Worm (Caenorhabditis elegans): ENCODE data around the gene pigw-1.

pigw-1 gene

DNA sequence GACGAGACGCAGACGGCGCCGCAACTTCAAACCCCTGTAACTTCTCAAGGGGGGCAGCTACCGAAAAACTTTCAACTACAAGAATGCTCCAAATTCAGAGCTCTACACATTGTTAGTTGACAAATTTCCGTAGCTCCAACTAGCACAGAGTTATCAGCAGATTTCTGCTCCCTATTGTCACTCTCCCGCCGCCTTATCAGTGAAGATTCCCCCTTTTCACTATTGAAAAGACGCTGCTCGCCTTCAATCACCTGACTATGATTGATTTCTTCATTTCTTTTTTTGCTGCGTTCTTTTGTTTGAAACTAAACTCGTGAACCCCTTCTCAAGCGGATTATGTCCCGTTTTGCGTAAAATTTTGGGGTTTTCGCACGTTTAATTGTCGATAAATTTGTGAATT is 37.6 kb upstream of the pigw-1 start:
- TF ChIP-seq lag-1 (GFP tag; IDR thresholded peaks at IDR 0.05) = no peak
- TF ChIP-seq egrh-3 (GFP tag; IDR thresholded peaks at IDR 0.05) = no peak
- TF ChIP-seq nhr-80 (tag; optimal IDR thresholded peaks at IDR 0.05) = peak; percentile 63
- no peak for TF ChIP-seq B0019.2 (GFP tag; conservative IDR thresholded peaks at IDR 0.05)
- TF ChIP-seq mxl-1 (tag; optimal IDR thresholded peaks at IDR 0.05) = no peak
- 0 out of 2 replicates have a peak, but pooled peaks have one; percentile 31 for TF ChIP-seq madf-3 (GFP tag; IDR thresholded peaks at IDR 0.05)
- TF ChIP-seq cebp-1 (GFP tag; IDR thresholded peaks at IDR 0.05) = no peak
- peak; percentile 24 for TF ChIP-seq cebp-1 (tag; optimal IDR thresholded peaks at IDR 0.05)
- 0 out of 2 replicates have a peak, but pooled peaks have one; percentile 15 for TF ChIP-seq Y95B8A.8 (GFP tag; IDR thresholded peaks at IDR 0.05)

- TF ChIP-seq mcd-1 (GFP tag; IDR thresholded peaks at IDR 0.05) (0 out of 2 replicates have a peak, but pooled peaks have one; percentile 12), F23B12.7 (tag; optimal IDR thresholded peaks at IDR 0.05; ENCODE audit: insufficient read depth) (no peak), hmg-1.2 (GFP tag; IDR thresholded peaks at IDR 0.05) (peak; percentile 90), F10E7.11 (tag; optimal IDR thresholded peaks at IDR 0.05) (no peak), egrh-3 (GFP tag; IDR thresholded peaks at IDR 0.05) (peak; percentile 45; the same call in 1 of the 2 replicates), zfh-2 (GFP tag; conservative IDR thresholded peaks at IDR 0.05) (peak; percentile 79), atf-7 (tag; optimal IDR thresholded peaks at IDR 0.05) (no peak), fkh-3 (tag; optimal IDR thresholded peaks at IDR 0.05) (no peak), Y79H2A.3 (GFP tag; conservative IDR thresholded peaks at IDR 0.05) (no peak)
Observed at ce11 chrII:2921860-2922259, 37.1 kb upstream of the pigw-1 start.

DNA sequence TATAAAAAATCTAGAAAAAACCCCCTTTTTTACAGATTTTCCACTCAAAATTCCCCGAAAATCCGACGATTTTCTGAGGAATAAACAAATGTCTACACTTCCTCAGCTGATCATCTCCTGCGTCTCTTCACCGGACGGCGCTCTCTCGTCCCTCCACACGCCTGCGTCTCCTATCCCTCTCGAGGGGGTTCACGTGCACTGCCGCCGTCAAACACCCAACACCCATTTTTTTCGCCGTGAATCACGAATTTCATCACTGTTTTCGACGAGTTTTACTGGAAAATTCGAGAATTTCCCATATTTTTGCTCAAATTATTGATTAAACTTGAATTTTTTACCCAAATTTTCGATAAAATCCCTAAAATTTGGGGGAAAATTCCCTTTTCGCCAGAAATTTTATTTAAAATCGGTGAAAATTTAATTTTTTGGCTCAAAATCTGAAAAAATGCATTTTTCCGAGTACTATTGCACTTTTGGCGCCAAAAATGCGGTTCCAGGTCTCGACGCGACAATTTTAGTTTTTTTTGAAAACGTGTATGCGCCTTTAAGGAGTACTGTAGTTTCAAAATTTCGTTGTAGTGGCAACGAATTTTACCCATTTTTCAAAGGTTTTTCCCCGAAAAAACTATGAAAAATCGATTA is 36.2 kb upstream of the pigw-1 start:
- TF ChIP-seq nhr-90 (tag; optimal IDR thresholded peaks at IDR 0.05) = peak; percentile 62
- TF ChIP-seq Y53G8AR.9 (GFP tag; conservative IDR thresholded peaks at IDR 0.05) = peak; percentile 49; the same call in 1 of the 2 replicates
- 0 out of 2 replicates have a peak, but pooled peaks have one; percentile 68 for TF ChIP-seq ekl-4 (GFP tag; IDR thresholded peaks at IDR 0.05)
- peak; percentile 96 for TF ChIP-seq xnd-1 (tag; optimal IDR thresholded peaks at IDR 0.05)
- TF ChIP-seq madf-6 (GFP tag; IDR thresholded peaks at IDR 0.05) = peak; percentile 88
- peak; percentile 86 for TF ChIP-seq athp-1 (tag; optimal IDR thresholded peaks at IDR 0.05)
- TF ChIP-seq tlf-1 (GFP tag; optimal IDR thresholded peaks at IDR 0.05) = peak; percentile 58
- no peak for TF ChIP-seq unc-62 (GFP tag; optimal IDR thresholded peaks at IDR 0.05)
- 0 out of 2 replicates have a peak, but pooled peaks have one; percentile 29 for TF ChIP-seq Y79H2A.3 (GFP tag; conservative IDR thresholded peaks at IDR 0.05)
- TF ChIP-seq lir-1 (GFP tag; conservative IDR thresholded peaks at IDR 0.05) = peak; percentile 7; the same call in 1 of the 2 replicates
- TF ChIP-seq unc-130 (GFP tag; optimal IDR thresholded peaks at IDR 0.05) = peak; percentile 59
- TF ChIP-seq ceh-91 (GFP tag; IDR thresholded peaks at IDR 0.05) = peak; percentile 84
- TF ChIP-seq tbp1 (GFP tag; optimal IDR thresholded peaks at IDR 0.05) = peak; percentile 45
- TF ChIP-seq ceh-79 (tag; optimal IDR thresholded peaks at IDR 0.05) = peak; percentile 68
- no peak for TF ChIP-seq rec-8 (tag; optimal IDR thresholded peaks at IDR 0.05)
- TF ChIP-seq lin-54 (GFP tag; optimal IDR thresholded peaks at IDR 0.05) = peak; percentile 33
- peak; percentile 99 for TF ChIP-seq hmg-1.2 (GFP tag; IDR thresholded peaks at IDR 0.05)
- TF ChIP-seq zfh-2 (GFP tag; conservative IDR thresholded peaks at IDR 0.05) = peak; percentile 62; the same call in 1 of the 2 replicates
- TF ChIP-seq gei-17 (GFP tag; optimal IDR thresholded peaks at IDR 0.05) = peak; percentile 44
- no peak for TF ChIP-seq ZK185.1 (tag; optimal IDR thresholded peaks at IDR 0.05; ENCODE audit: poor library complexity, severe bottlenecking)
- no peak for TF ChIP-seq let-526 (GFP tag; IDR thresholded peaks at IDR 0.05)
- TF ChIP-seq efl-1 (GFP tag; optimal IDR thresholded peaks at IDR 0.05) = peak; percentile 81
- no peak for TF ChIP-seq ceh-40 (GFP tag; IDR thresholded peaks at IDR 0.05)
- peak; percentile 96 for TF ChIP-seq B0336.3 (GFP tag; IDR thresholded peaks at IDR 0.05)
- TF ChIP-seq snpc-4 (GFP tag; optimal IDR thresholded peaks at IDR 0.05) = peak; percentile 22
- peak in 2 of 4 experiments; percentile 39 to 45 for TF ChIP-seq snpc-4 (tag; optimal IDR thresholded peaks at IDR 0.05)
- TF ChIP-seq lin-26 (GFP tag; IDR thresholded peaks at IDR 0.05) = 0 out of 2 replicates have a peak, but pooled peaks have one; percentile 67
- TF ChIP-seq ztf-3 (GFP tag; optimal IDR thresholded peaks at IDR 0.05) = no peak
- peak; percentile 21 for TF ChIP-seq mes-4 (tag; optimal IDR thresholded peaks at IDR 0.05)
- TF ChIP-seq cebp-1 (GFP tag; IDR thresholded peaks at IDR 0.05) = peak; percentile 84
- peak; percentile 93 for TF ChIP-seq cebp-1 (tag; optimal IDR thresholded peaks at IDR 0.05)
- TF ChIP-seq F33H1.4 (GFP tag; IDR thresholded peaks at IDR 0.05) = peak; percentile 89
- peak; percentile 48 for TF ChIP-seq mxl-1 (tag; optimal IDR thresholded peaks at IDR 0.05)
